Worm (Caenorhabditis elegans): ENCODE results near the gene ZK637.12.

The ZK637.12 gene

DNA sequence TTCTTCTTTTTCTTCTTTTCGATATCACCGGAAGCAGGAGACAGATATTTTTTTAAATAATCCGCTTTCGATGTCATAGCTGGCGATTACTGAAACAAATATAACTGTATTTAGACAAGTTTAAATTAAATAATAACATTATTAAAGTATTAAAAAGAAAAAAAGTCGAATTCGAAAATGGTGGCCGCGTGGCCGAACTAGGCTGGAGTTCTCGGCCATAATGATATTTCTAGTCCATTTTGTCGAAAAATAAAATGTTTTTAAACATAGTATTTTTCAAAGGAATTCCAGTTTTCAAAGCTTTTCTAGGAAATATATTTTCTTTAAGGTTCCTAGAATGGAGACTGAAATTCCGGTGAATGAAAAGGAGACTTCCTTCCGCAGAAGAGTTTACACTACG lies 43.6 kb downstream of the ZK637.12 start, which contains the start of the genes bud-13 and rpap-2 (continued):
- TF ChIP-seq egl-13 (tag; optimal IDR thresholded peaks at IDR 0.05) (no peak), ets-5 (GFP tag; IDR thresholded peaks at IDR 0.05) (no peak), mab-9 (GFP tag; IDR thresholded peaks at IDR 0.05) (no peak), aly-2 (tag; optimal IDR thresholded peaks at IDR 0.05) (no peak), efl-1 (optimal IDR thresholded peaks at IDR 0.05) (no peak), efl-1 (GFP tag; optimal IDR thresholded peaks at IDR 0.05 in 1 of 2) (peak in 1 of 2 experiments; percentile 11), fkh-4 (tag; optimal IDR thresholded peaks at IDR 0.05; ENCODE audit: borderline replicate concordance) (peak; percentile 32), mep-1 (tag; optimal IDR thresholded peaks at IDR 0.05) (peak; percentile 15), nhr-19 (GFP tag; conservative IDR thresholded peaks at IDR 0.05) (no peak), unc-130 (tag; optimal IDR thresholded peaks at IDR 0.05) (no peak), nhr-90 (tag; optimal IDR thresholded peaks at IDR 0.05; ENCODE audit: poor library complexity) (no peak), lsy-2 (tag; optimal IDR thresholded peaks at IDR 0.05) (no peak)

DNA sequence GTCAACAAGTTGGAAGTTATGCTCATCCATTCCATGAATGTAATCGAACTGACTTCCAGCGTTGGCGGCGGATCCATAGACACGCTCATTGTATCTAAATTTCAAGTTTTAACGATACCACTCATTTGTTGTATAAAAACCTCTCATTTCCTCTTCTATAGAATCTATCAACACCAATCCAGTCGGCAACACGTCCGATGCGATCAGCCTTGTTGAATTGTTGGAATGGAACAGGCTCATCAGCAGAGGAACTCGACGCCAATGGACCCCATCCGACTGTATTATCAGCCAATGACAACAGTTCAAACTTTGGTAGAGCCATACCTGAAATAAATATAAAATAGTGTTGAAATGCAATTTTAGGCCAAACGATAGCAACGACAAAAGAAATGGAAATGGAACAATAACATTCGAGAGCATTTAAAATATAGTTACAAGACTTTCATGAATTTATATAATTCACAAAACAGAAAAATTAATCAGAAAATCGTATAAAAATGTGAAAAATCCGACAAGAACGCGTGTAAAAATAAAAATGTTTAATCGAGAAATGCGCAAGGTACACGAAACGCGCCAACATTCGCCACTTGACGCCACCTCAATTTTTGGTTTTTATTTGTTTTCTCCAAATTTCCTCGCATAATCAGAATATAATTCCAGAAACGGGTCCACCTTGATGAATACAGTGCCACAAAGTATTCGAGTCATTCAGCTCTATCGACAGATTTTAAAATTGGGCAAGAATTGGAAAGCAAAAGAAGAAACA lies 47.4 kb downstream of the ZK637.12 start, which contains the start of the genes eif-3.D and R08D7.4:
Gene eif-3.D, minus strand, starts transcription at position 324 of the 766 bp plus-strand sequence.
Gene R08D7.4, plus strand, starts transcription at position 638 of the 766 bp plus-strand sequence.
- no peak for TF ChIP-seq lin-15B (tag; optimal IDR thresholded peaks at IDR 0.05)
- TF ChIP-seq lsy-2 (tag; optimal IDR thresholded peaks at IDR 0.05) = peak; percentile 77 to 86
- peak; percentile 41 for TF ChIP-seq snpc-4 (tag; optimal IDR thresholded peaks at IDR 0.05)
- peak; percentile 22 for TF ChIP-seq ztf-4 (tag; optimal IDR thresholded peaks at IDR 0.05)
- peak; percentile 57 for TF ChIP-seq lin-13 (GFP tag; optimal IDR thresholded peaks at IDR 0.05)
- TF ChIP-seq F16B12.6 (tag; optimal IDR thresholded peaks at IDR 0.05) = peak; percentile 54
- no peak for TF ChIP-seq vab-15 (tag; optimal IDR thresholded peaks at IDR 0.05)
- TF ChIP-seq unc-62 (GFP tag; optimal IDR thresholded peaks at IDR 0.05) = no peak
- peak; percentile 91 for TF ChIP-seq alr-1 (tag; optimal IDR thresholded peaks at IDR 0.05; ENCODE audit: borderline replicate concordance)
- peak; percentile 70 for TF ChIP-seq nhr-20 (tag; optimal IDR thresholded peaks at IDR 0.05)
- TF ChIP-seq nhr-47 (tag; optimal IDR thresholded peaks at IDR 0.05) = peak; percentile 74
- TF ChIP-seq C04F5.9 (tag; optimal IDR thresholded peaks at IDR 0.05) = peak; percentile 70
- no peak for TF ChIP-seq blmp-1 (tag; optimal IDR thresholded peaks at IDR 0.05)
- peak; percentile 60 for TF ChIP-seq dsc-1 (tag; optimal IDR thresholded peaks at IDR 0.05)
- TF ChIP-seq sup-37 (GFP tag; optimal IDR thresholded peaks at IDR 0.05) = no peak
- TF ChIP-seq ztf-11 (tag; optimal IDR thresholded peaks at IDR 0.05) = peak in 1 of 2 experiments; percentile 46
- TF ChIP-seq tbx-2 (tag; optimal IDR thresholded peaks at IDR 0.05) = peak; percentile 55
- TF ChIP-seq grh-1 (GFP tag; IDR thresholded peaks at IDR 0.05) = no peak
- TF ChIP-seq zip-4 (GFP tag; optimal IDR thresholded peaks at IDR 0.05) = peak; percentile 43
- TF ChIP-seq unc-130 (tag; optimal IDR thresholded peaks at IDR 0.05) = peak; percentile 61
- peak; percentile 5 for TF ChIP-seq fkh-4 (tag; optimal IDR thresholded peaks at IDR 0.05; ENCODE audit: borderline replicate concordance)
- no peak for TF ChIP-seq C34B4.2 (tag; optimal IDR thresholded peaks at IDR 0.05)
- peak; percentile 64 for TF ChIP-seq irx-1 (tag; optimal IDR thresholded peaks at IDR 0.05)
- peak; percentile 59 for TF ChIP-seq xbp-1 (tag; optimal IDR thresholded peaks at IDR 0.05)
- TF ChIP-seq C16A3.4 (tag; optimal IDR thresholded peaks at IDR 0.05) = peak; percentile 63
- TF ChIP-seq isw-1 (GFP tag; IDR thresholded peaks at IDR 0.05) = no peak; the same call in 1 of the 2 replicates
- peak; percentile 43 to 59 (median 53) for TF ChIP-seq ceh-82 (tag; optimal IDR thresholded peaks at IDR 0.05)
- TF ChIP-seq ceh-90 (tag; optimal IDR thresholded peaks at IDR 0.05) = peak; percentile 39
- peak; percentile 71 to 81 for TF ChIP-seq lin-35 (GFP tag; optimal IDR thresholded peaks at IDR 0.05)
- peak; percentile 88 for TF ChIP-seq rnt-1 (tag; optimal IDR thresholded peaks at IDR 0.05)
- TF ChIP-seq unc-86 (tag; optimal IDR thresholded peaks at IDR 0.05) = peak; percentile 55
- TF ChIP-seq ets-5 (GFP tag; IDR thresholded peaks at IDR 0.05) = no peak
- TF ChIP-seq dpl-1 (GFP tag; optimal IDR thresholded peaks at IDR 0.05) = peak; percentile 63 to 77 (median 76)
- TF ChIP-seq efl-1 (optimal IDR thresholded peaks at IDR 0.05) = peak; percentile 67 to 78
- TF ChIP-seq efl-1 (GFP tag; optimal IDR thresholded peaks at IDR 0.05 in 1 of 2) = peak; percentile 69 to 96
- TF ChIP-seq lin-39 (tag; optimal IDR thresholded peaks at IDR 0.05) = peak; percentile 60
- TF ChIP-seq ama-1 (optimal IDR thresholded peaks at IDR 0.05) = no peak
- TF ChIP-seq efl-3 (GFP tag; optimal IDR thresholded peaks at IDR 0.05) = no peak
- TF ChIP-seq lin-14 (GFP tag; optimal IDR thresholded peaks at IDR 0.05) = peak; percentile 52
- no peak for TF ChIP-seq aly-2 (tag; optimal IDR thresholded peaks at IDR 0.05)
- no peak for TF ChIP-seq ceh-63 (GFP tag; optimal IDR thresholded peaks at IDR 0.05)
- TF ChIP-seq lir-3 (tag; optimal IDR thresholded peaks at IDR 0.05; ENCODE audit: poor library complexity) = peak; percentile 47
- TF ChIP-seq swsn-7 (tag; optimal IDR thresholded peaks at IDR 0.05) = peak; percentile 75
- TF ChIP-seq nhr-90 (tag; optimal IDR thresholded peaks at IDR 0.05; ENCODE audit: poor library complexity) = peak; percentile 57

Measured in whole organism, L1 larva.